Fruit fly (Drosophila melanogaster) whole organism, prepupa: Measurements from ENCODE around the gene CG11350.

Source experiments
- Blimp-1 ChIP-seq: fragments of 200-800 bp; sonication (Bioruptor generic); optimal IDR thresholded peaks from 3 replicates; lab custom pipeline; 2017; ENCODE audit warnings: missing biosample characterization, missing genetic modification characterization, mild to moderate bottlenecking, moderate library complexity, missing genetic modification reagents
- CG10631 ChIP-seq: fragments of 200-800 bp; sonication (Bioruptor generic); optimal IDR thresholded peaks from 2 replicates; lab custom pipeline; 2016; ENCODE audit warnings: missing biosample characterization, missing genetic modification characterization
- CG10669 ChIP-seq: fragments of 200-800 bp; sonication (Bioruptor generic); optimal IDR thresholded peaks from 3 replicates; lab custom pipeline; 2018; ENCODE audit warnings: missing biosample characterization, mild to moderate bottlenecking, missing genetic modification characterization, moderate library complexity
- CG11294 ChIP-seq: fragments of 200-800 bp; sonication (Bioruptor generic); IDR thresholded peaks from 2 replicates; pipeline ENCODE4 v1.3.6; 2022; ENCODE audit warnings: missing biosample characterization, missing genetic modification characterization
- CG11762 ChIP-seq: fragments of 200-800 bp; sonication (Bioruptor generic); optimal IDR thresholded peaks from 3 replicates; lab custom pipeline; 2016; ENCODE audit warnings: missing biosample characterization, missing genetic modification characterization; ENCODE audit not compliant: insufficient read depth
- CG11902 ChIP-seq: fragments of 200-800 bp; sonication (Bioruptor generic); optimal IDR thresholded peaks from 3 replicates; lab custom pipeline; 2016; ENCODE audit warnings: missing biosample characterization, missing genetic modification characterization
- CG15336 ChIP-seq: fragments of 200-800 bp; sonication (Bioruptor generic); IDR thresholded peaks from 2 replicates; pipeline ENCODE4 v1.3.6; 2022; ENCODE audit warnings: missing biosample characterization, missing genetic modification characterization
- CG1621 ChIP-seq: fragments of 200-800 bp; sonication (Bioruptor generic); optimal IDR thresholded peaks from 3 replicates; lab custom pipeline; 2018; ENCODE audit warnings: missing biosample characterization, mild to moderate bottlenecking, missing genetic modification characterization
- CG16779 ChIP-seq: fragments of 200-800 bp; sonication (Bioruptor generic); optimal IDR thresholded peaks from 3 replicates; lab custom pipeline; 2017; ENCODE audit warnings: missing biosample characterization, mild to moderate bottlenecking, missing genetic modification characterization
- CG3032 ChIP-seq: fragments of 200-800 bp; optimal IDR thresholded peaks from 2 replicates; lab custom pipeline; 2019; ENCODE audit warnings: missing biosample characterization, mild to moderate bottlenecking, missing genetic modification characterization, moderate library complexity
- CG31627 ChIP-seq: fragments of 200-800 bp; sonication (Bioruptor generic); optimal IDR thresholded peaks from 3 replicates; lab custom pipeline; 2016; ENCODE audit warnings: missing biosample characterization, missing genetic modification characterization
- CG32006 ChIP-seq: fragments of 200-800 bp; sonication (Bioruptor generic); optimal IDR thresholded peaks from 3 replicates; lab custom pipeline; 2017; ENCODE audit warnings: missing biosample characterization, mild to moderate bottlenecking, missing genetic modification characterization
- CG3919 ChIP-seq: fragments of 200-800 bp; sonication (Bioruptor generic); optimal IDR thresholded peaks from 3 replicates; lab custom pipeline; 2016; ENCODE audit warnings: missing biosample characterization, missing genetic modification characterization
- CG6163 ChIP-seq: fragments of 200-800 bp; sonication (Bioruptor generic); IDR thresholded peaks from 3 replicates; pipeline ENCODE4 v1.3.6; 2022; ENCODE audit warnings: missing biosample characterization, missing genetic modification characterization
- CG6792 ChIP-seq: fragments of 200-800 bp; sonication (Bioruptor generic); optimal IDR thresholded peaks from 3 replicates; lab custom pipeline; 2016; ENCODE audit warnings: missing biosample characterization, missing genetic modification characterization
- CG6808 ChIP-seq: fragments of 200-800 bp; sonication (Bioruptor generic); optimal IDR thresholded peaks from 3 replicates; lab custom pipeline; 2017; ENCODE audit warnings: missing biosample characterization, missing genetic modification characterization, mild to moderate bottlenecking, moderate library complexity, missing genetic modification reagents
- CG6854 ChIP-seq: fragments of 200-800 bp; sonication (Bioruptor generic); optimal IDR thresholded peaks from 2 replicates; lab custom pipeline; 2017; ENCODE audit warnings: missing biosample characterization, mild to moderate bottlenecking, missing genetic modification characterization
- CG7368 ChIP-seq: fragments of 200-800 bp; sonication (Bioruptor generic); optimal IDR thresholded peaks from 3 replicates; lab custom pipeline; 2016; ENCODE audit warnings: missing biosample characterization, missing genetic modification characterization
- CG8119 ChIP-seq: fragments of 200-800 bp; sonication (Bioruptor generic); IDR thresholded peaks from 3 replicates; pipeline ENCODE4 v1.3.6; 2022; ENCODE audit warnings: missing biosample characterization, missing genetic modification characterization
- CG8319 ChIP-seq: fragments of 200-800 bp; sonication (Bioruptor generic); optimal IDR thresholded peaks from 3 replicates; lab custom pipeline; 2016; ENCODE audit warnings: missing biosample characterization, missing genetic modification characterization
- CG8632 ChIP-seq: fragments of 200-800 bp; sonication (Bioruptor generic); optimal IDR thresholded peaks from 3 replicates; lab custom pipeline; 2016; ENCODE audit warnings: missing biosample characterization, missing genetic modification characterization
- CG9139 ChIP-seq: fragments of 200-800 bp; sonication (Bioruptor generic); optimal IDR thresholded peaks from 3 replicates; lab custom pipeline; 2017; ENCODE audit warnings: missing biosample characterization, mild to moderate bottlenecking, missing genetic modification characterization
- Eip78C ChIP-seq: fragments of 200-800 bp; sonication (Bioruptor generic); peaks from one replicate; lab custom pipeline; 2016; ENCODE audit warnings: missing biosample characterization, missing genetic modification characterization
- Eip93F ChIP-seq: fragments of 200-800 bp; sonication (Bioruptor generic); optimal IDR thresholded peaks from 2 replicates; lab custom pipeline; 2016; ENCODE audit warnings: missing biosample characterization, mild to moderate bottlenecking, missing genetic modification characterization
- Ets21C ChIP-seq: fragments of 200-800 bp; sonication (Bioruptor generic); optimal IDR thresholded peaks from 3 replicates; lab custom pipeline; 2016; ENCODE audit warnings: missing biosample characterization, missing genetic modification characterization
- Ets96B ChIP-seq: fragments of 200-800 bp; optimal IDR thresholded peaks from 2 replicates; lab custom pipeline; 2019; ENCODE audit warnings: missing biosample characterization, mild to moderate bottlenecking, missing genetic modification characterization, moderate library complexity
- Gug ChIP-seq: fragments of 200-800 bp; sonication (Bioruptor generic); IDR thresholded peaks from 2 replicates; pipeline ENCODE4 v1.3.6; 2022; ENCODE audit warnings: missing biosample characterization, missing genetic modification characterization
- Hr39 ChIP-seq: fragments of 200-800 bp; sonication (Bioruptor generic); optimal IDR thresholded peaks from 2 replicates; lab custom pipeline; 2016; ENCODE audit warnings: missing biosample characterization, missing genetic modification characterization
- Hr4 ChIP-seq: fragments of 200-800 bp; sonication (Bioruptor generic); optimal IDR thresholded peaks from 3 replicates; lab custom pipeline; 2016; ENCODE audit warnings: missing biosample characterization, missing genetic modification characterization
- OdsH ChIP-seq: fragments of 200-800 bp; sonication (Bioruptor generic); optimal IDR thresholded peaks from 3 replicates; lab custom pipeline; 2016; ENCODE audit warnings: missing biosample characterization, missing genetic modification characterization
- Sox102F ChIP-seq: fragments of 200-800 bp; sonication (Bioruptor generic); optimal IDR thresholded peaks from 2 replicates; lab custom pipeline; 2016; ENCODE audit warnings: missing biosample characterization, mild to moderate bottlenecking, missing genetic modification characterization
- acj6 ChIP-seq: fragments of 200-800 bp; sonication (Bioruptor generic); optimal IDR thresholded peaks from 3 replicates; lab custom pipeline; 2016; ENCODE audit warnings: missing biosample characterization, missing genetic modification characterization
- cyc ChIP-seq: fragments of 200-800 bp; sonication (Bioruptor generic); optimal IDR thresholded peaks from 3 replicates; lab custom pipeline; 2016; ENCODE audit warnings: missing biosample characterization, missing genetic modification characterization
- dac ChIP-seq: fragments of 200-800 bp; sonication (Bioruptor generic); optimal IDR thresholded peaks from 2 replicates; lab custom pipeline; 2017; ENCODE audit warnings: missing biosample characterization, mild to moderate bottlenecking, missing genetic modification characterization
- dsx ChIP-seq: fragments of 200-800 bp; optimal IDR thresholded peaks from 3 replicates; lab custom pipeline; 2019; ENCODE audit warnings: missing biosample characterization, mild to moderate bottlenecking, missing genetic modification characterization, moderate library complexity; ENCODE audit not compliant: poor library complexity, severe bottlenecking
- eg ChIP-seq: fragments of 200-800 bp; sonication (Bioruptor generic); IDR thresholded peaks from 3 replicates; pipeline ENCODE4 v1.3.6; 2022; ENCODE audit warnings: missing biosample characterization, missing genetic modification characterization
- fd85E ChIP-seq: fragments of 200-800 bp; sonication (Bioruptor generic); optimal IDR thresholded peaks from 3 replicates; lab custom pipeline; 2016; ENCODE audit warnings: missing biosample characterization, missing genetic modification characterization
- fkh ChIP-seq: fragments of 200-800 bp; sonication (Bioruptor generic); optimal IDR thresholded peaks from 3 replicates; lab custom pipeline; 2017; ENCODE audit warnings: missing biosample characterization, mild to moderate bottlenecking, missing genetic modification characterization, moderate library complexity
- lz ChIP-seq: fragments of 200-800 bp; sonication (Bioruptor generic); optimal IDR thresholded peaks from 3 replicates; lab custom pipeline; 2016; ENCODE audit warnings: missing biosample characterization, missing genetic modification characterization
- net ChIP-seq: fragments of 200-800 bp; sonication (Bioruptor generic); optimal IDR thresholded peaks from 3 replicates; lab custom pipeline; 2016; ENCODE audit warnings: missing biosample characterization, missing genetic modification characterization
- spab ChIP-seq: fragments of 200-800 bp; sonication (Bioruptor generic); optimal IDR thresholded peaks from 2 replicates; lab custom pipeline; 2017; ENCODE audit warnings: missing biosample characterization, mild to moderate bottlenecking, missing genetic modification characterization, missing genetic modification reagents
- ss ChIP-seq, 2 experiments: fragments of 200-800 bp; sonication (Bioruptor generic); optimal IDR thresholded peaks; 2 replicates in 1 of 2; 3 replicates in 1 of 2; lab custom pipeline; 2017 to 2018; ENCODE audit warnings: mild to moderate bottlenecking in 2 of 2, missing biosample characterization in 2 of 2, missing genetic modification characterization in 2 of 2, moderate library complexity in 1 of 2
- svp ChIP-seq: fragments of 200-800 bp; sonication (Bioruptor generic); peaks from one replicate; lab custom pipeline; 2016; ENCODE audit warnings: missing biosample characterization, missing genetic modification characterization
- topi ChIP-seq: fragments of 200-800 bp; sonication (Bioruptor generic); optimal IDR thresholded peaks from 3 replicates; lab custom pipeline; 2016; ENCODE audit warnings: missing biosample characterization, missing genetic modification characterization
- vri ChIP-seq: fragments of 200-800 bp; sonication (Bioruptor generic); optimal IDR thresholded peaks from 3 replicates; lab custom pipeline; 2016; ENCODE audit warnings: missing biosample characterization, mild to moderate bottlenecking, missing genetic modification characterization

The CG11350 gene

dm6 chr3L:4494603-4495002, 12.0 kb downstream of the CG11350 start (continued):
- TF ChIP-seq CG8119 (GFP tag; lab: Robert Waterston, UW) (peak; percentile 59; the same call in 2 of the 3 replicates), CG6854 (no peak), CG32006 (GFP tag; lab: Kevin White, UChicago) (peak; percentile 33), fd85E (no peak), Sox102F (GFP tag; lab: Kevin White, UChicago) (peak; percentile 78), eg (GFP tag; lab: Robert Waterston, UW) (0 out of 3 replicates have a peak, but pooled peaks have one; percentile 30), dsx (peak; percentile 78), CG6792 (peak; percentile 78), CG1621 (tag; lab: Kevin White, UChicago) (peak; percentile 83), Ets96B (tag; lab: Kevin White, UChicago) (peak; percentile 82), CG11902 (GFP tag; lab: Kevin White, UChicago) (peak; percentile 25), Eip93F (GFP tag; lab: Kevin White, UChicago) (peak; percentile 24), spab (peak; percentile 80), acj6 (GFP tag; lab: Kevin White, UChicago) (peak; percentile 83), lz (peak; percentile 70), Hr39 (peak; percentile 56), CG9139 (GFP tag; lab: Kevin White, UChicago) (peak; percentile 76), CG8319 (GFP tag; lab: Kevin White, UChicago) (peak; percentile 55), CG16779 (tag; lab: Kevin White, UChicago) (peak; percentile 42), Gug (GFP tag; lab: Robert Waterston, UW) (no peak), vri (peak; percentile 64), ss (GFP tag; optimal IDR thresholded peaks at IDR 0.05; lab: Kevin White, UChicago) (peak; percentile 92 to 94), CG3032 (tag; lab: Kevin White, UChicago) (peak; percentile 84), dac (GFP tag; lab: Kevin White, UChicago) (no peak), CG11294 (GFP tag; lab: Robert Waterston, UW) (no peak), CG7368 (GFP tag; lab: Kevin White, UChicago) (peak; percentile 62), CG6163 (GFP tag; lab: Robert Waterston, UW) (peak; percentile 83), CG10669 (peak; percentile 79), CG31627 (peak; percentile 55), Hr4 (GFP tag; lab: Kevin White, UChicago) (peak; percentile 40), topi (GFP tag; lab: Kevin White, UChicago) (peak; percentile 75), CG8632 (GFP tag; lab: Kevin White, UChicago) (peak; percentile 87), OdsH (GFP tag; lab: Kevin White, UChicago) (peak; percentile 80), CG15336 (GFP tag; lab: Robert Waterston, UW) (peak; percentile 45; the same call in 1 of the 2 replicates), Blimp-1 (GFP tag; lab: Kevin White, UChicago) (peak; percentile 43), fkh (GFP tag; lab: Kevin White, UChicago) (no peak), net (peak; percentile 79), CG11762 (GFP tag; lab: Kevin White, UChicago) (peak; percentile 63)

- TF ChIP-seq CG6808 (GFP tag; lab: Kevin White, UChicago) (no peak), fkh (GFP tag; lab: Kevin White, UChicago) (no peak), CG8632 (GFP tag; lab: Kevin White, UChicago) (no peak), CG10631 (no peak), Sox102F (GFP tag; lab: Kevin White, UChicago) (no peak), CG16779 (tag; lab: Kevin White, UChicago) (no peak), Ets21C (GFP tag; lab: Kevin White, UChicago) (no peak), svp (GFP tag; lab: Kevin White, UChicago) (no peak), CG3919 (no peak), cyc (GFP tag; lab: Kevin White, UChicago) (no peak), Blimp-1 (GFP tag; lab: Kevin White, UChicago) (no peak), Eip78C (GFP tag; lab: Kevin White, UChicago) (no peak), CG6792 (no peak)
Measured at dm6 chr3L:4497677-4498076, 15.1 kb downstream of the CG11350 start, which contains the start of gene CG13721. TSS of gene CG13721 (minus strand) at chr3L:4497777.
